Fruit fly (Drosophila melanogaster) Kc167 (cell line): ENCODE data around the gene REG.

ENCODE experiments used
- insv ChIP-seq: fragments of >200 bp; optimal IDR thresholded peaks from 3 replicates; lab custom pipeline; 2018; ENCODE audit warnings: missing external identifiers
- psq ChIP-seq: fragments of >200 bp; optimal IDR thresholded peaks from 2 replicates; lab custom pipeline; 2017; ENCODE audit warnings: missing external identifiers

dm6 chrX:13228208-13228606 lies 16.1 kb downstream of the REG start:
- TF ChIP-seq psq (lab: Kevin White, UChicago) (no peak), insv (no peak)
